Fruit fly (Drosophila melanogaster) whole organism, prepupa: ENCODE measurements around the gene syd.
A peak's percentile ranks its signal among the peaks of the same experiment; 100 is the strongest.

Source experiments
- Blimp-1 ChIP-seq: fragments of 200-800 bp; sonication (Bioruptor generic); optimal IDR thresholded peaks from 3 replicates; lab custom pipeline; 2017; ENCODE audit warnings: missing biosample characterization, missing genetic modification characterization, mild to moderate bottlenecking, moderate library complexity, missing genetic modification reagents
- CG10669 ChIP-seq: fragments of 200-800 bp; sonication (Bioruptor generic); optimal IDR thresholded peaks from 3 replicates; lab custom pipeline; 2018; ENCODE audit warnings: missing biosample characterization, mild to moderate bottlenecking, missing genetic modification characterization, moderate library complexity
- CG11294 ChIP-seq: fragments of 200-800 bp; sonication (Bioruptor generic); IDR thresholded peaks from 2 replicates; pipeline ENCODE4 v1.3.6; 2022; ENCODE audit warnings: missing biosample characterization, missing genetic modification characterization
- CG11902 ChIP-seq: fragments of 200-800 bp; sonication (Bioruptor generic); optimal IDR thresholded peaks from 3 replicates; lab custom pipeline; 2016; ENCODE audit warnings: missing biosample characterization, missing genetic modification characterization
- CG15336 ChIP-seq: fragments of 200-800 bp; sonication (Bioruptor generic); IDR thresholded peaks from 2 replicates; pipeline ENCODE4 v1.3.6; 2022; ENCODE audit warnings: missing biosample characterization, missing genetic modification characterization
- CG1621 ChIP-seq: fragments of 200-800 bp; sonication (Bioruptor generic); optimal IDR thresholded peaks from 3 replicates; lab custom pipeline; 2018; ENCODE audit warnings: missing biosample characterization, mild to moderate bottlenecking, missing genetic modification characterization
- CG16779 ChIP-seq: fragments of 200-800 bp; sonication (Bioruptor generic); optimal IDR thresholded peaks from 3 replicates; lab custom pipeline; 2017; ENCODE audit warnings: missing biosample characterization, mild to moderate bottlenecking, missing genetic modification characterization
- CG3032 ChIP-seq: fragments of 200-800 bp; optimal IDR thresholded peaks from 2 replicates; lab custom pipeline; 2019; ENCODE audit warnings: missing biosample characterization, mild to moderate bottlenecking, missing genetic modification characterization, moderate library complexity
- CG31627 ChIP-seq: fragments of 200-800 bp; sonication (Bioruptor generic); optimal IDR thresholded peaks from 3 replicates; lab custom pipeline; 2016; ENCODE audit warnings: missing biosample characterization, missing genetic modification characterization
- CG32006 ChIP-seq: fragments of 200-800 bp; sonication (Bioruptor generic); optimal IDR thresholded peaks from 3 replicates; lab custom pipeline; 2017; ENCODE audit warnings: missing biosample characterization, mild to moderate bottlenecking, missing genetic modification characterization
- CG34406 ChIP-seq: fragments of 200-800 bp; sonication (Bioruptor generic); optimal IDR thresholded peaks from 3 replicates; lab custom pipeline; 2016; ENCODE audit warnings: missing biosample characterization, missing genetic modification characterization
- CG3919 ChIP-seq: fragments of 200-800 bp; sonication (Bioruptor generic); optimal IDR thresholded peaks from 3 replicates; lab custom pipeline; 2016; ENCODE audit warnings: missing biosample characterization, missing genetic modification characterization
- CG4318 ChIP-seq: fragments of 200-800 bp; sonication (Bioruptor generic); optimal IDR thresholded peaks from 3 replicates; lab custom pipeline; 2017; ENCODE audit warnings: missing biosample characterization, mild to moderate bottlenecking, missing genetic modification characterization
- CG6163 ChIP-seq: fragments of 200-800 bp; sonication (Bioruptor generic); IDR thresholded peaks from 3 replicates; pipeline ENCODE4 v1.3.6; 2022; ENCODE audit warnings: missing biosample characterization, missing genetic modification characterization
- CG6792 ChIP-seq: fragments of 200-800 bp; sonication (Bioruptor generic); optimal IDR thresholded peaks from 3 replicates; lab custom pipeline; 2016; ENCODE audit warnings: missing biosample characterization, missing genetic modification characterization
- CG6808 ChIP-seq: fragments of 200-800 bp; sonication (Bioruptor generic); optimal IDR thresholded peaks from 3 replicates; lab custom pipeline; 2017; ENCODE audit warnings: missing biosample characterization, missing genetic modification characterization, mild to moderate bottlenecking, moderate library complexity, missing genetic modification reagents
- CG6854 ChIP-seq: fragments of 200-800 bp; sonication (Bioruptor generic); optimal IDR thresholded peaks from 2 replicates; lab custom pipeline; 2017; ENCODE audit warnings: missing biosample characterization, mild to moderate bottlenecking, missing genetic modification characterization
- CG7368 ChIP-seq: fragments of 200-800 bp; sonication (Bioruptor generic); optimal IDR thresholded peaks from 3 replicates; lab custom pipeline; 2016; ENCODE audit warnings: missing biosample characterization, missing genetic modification characterization
- CG8319 ChIP-seq: fragments of 200-800 bp; sonication (Bioruptor generic); optimal IDR thresholded peaks from 3 replicates; lab custom pipeline; 2016; ENCODE audit warnings: missing biosample characterization, missing genetic modification characterization
- CG8632 ChIP-seq: fragments of 200-800 bp; sonication (Bioruptor generic); optimal IDR thresholded peaks from 3 replicates; lab custom pipeline; 2016; ENCODE audit warnings: missing biosample characterization, missing genetic modification characterization
- CG9139 ChIP-seq: fragments of 200-800 bp; sonication (Bioruptor generic); optimal IDR thresholded peaks from 3 replicates; lab custom pipeline; 2017; ENCODE audit warnings: missing biosample characterization, mild to moderate bottlenecking, missing genetic modification characterization
- Eip78C ChIP-seq: fragments of 200-800 bp; sonication (Bioruptor generic); peaks from one replicate; lab custom pipeline; 2016; ENCODE audit warnings: missing biosample characterization, missing genetic modification characterization
- Eip93F ChIP-seq: fragments of 200-800 bp; sonication (Bioruptor generic); optimal IDR thresholded peaks from 2 replicates; lab custom pipeline; 2016; ENCODE audit warnings: missing biosample characterization, mild to moderate bottlenecking, missing genetic modification characterization
- Ets21C ChIP-seq: fragments of 200-800 bp; sonication (Bioruptor generic); optimal IDR thresholded peaks from 3 replicates; lab custom pipeline; 2016; ENCODE audit warnings: missing biosample characterization, missing genetic modification characterization
- Gug ChIP-seq: fragments of 200-800 bp; sonication (Bioruptor generic); IDR thresholded peaks from 2 replicates; pipeline ENCODE4 v1.3.6; 2022; ENCODE audit warnings: missing biosample characterization, missing genetic modification characterization
- Hr38 ChIP-seq: sonication (Bioruptor generic); optimal IDR thresholded peaks from 2 replicates; lab custom pipeline; 2016; ENCODE audit warnings: missing biosample characterization, missing genetic modification characterization
- Hr39 ChIP-seq: fragments of 200-800 bp; sonication (Bioruptor generic); optimal IDR thresholded peaks from 2 replicates; lab custom pipeline; 2016; ENCODE audit warnings: missing biosample characterization, missing genetic modification characterization
- Hr4 ChIP-seq: fragments of 200-800 bp; sonication (Bioruptor generic); optimal IDR thresholded peaks from 3 replicates; lab custom pipeline; 2016; ENCODE audit warnings: missing biosample characterization, missing genetic modification characterization
- Lpt ChIP-seq: fragments of 200-800 bp; sonication (Bioruptor generic); optimal IDR thresholded peaks from 3 replicates; lab custom pipeline; 2016; ENCODE audit warnings: missing biosample characterization, missing genetic modification characterization
- Met ChIP-seq: fragments of 200-800 bp; sonication (Bioruptor generic); optimal IDR thresholded peaks from 3 replicates; lab custom pipeline; 2016; ENCODE audit warnings: missing biosample characterization, missing genetic modification characterization
- OdsH ChIP-seq: fragments of 200-800 bp; sonication (Bioruptor generic); optimal IDR thresholded peaks from 3 replicates; lab custom pipeline; 2016; ENCODE audit warnings: missing biosample characterization, missing genetic modification characterization
- Sox102F ChIP-seq: fragments of 200-800 bp; sonication (Bioruptor generic); optimal IDR thresholded peaks from 2 replicates; lab custom pipeline; 2016; ENCODE audit warnings: missing biosample characterization, mild to moderate bottlenecking, missing genetic modification characterization
- Sox14 ChIP-seq: fragments of 200-800 bp; sonication (Bioruptor generic); optimal IDR thresholded peaks from 3 replicates; lab custom pipeline; 2016; ENCODE audit warnings: missing biosample characterization, missing genetic modification characterization
- Sox15 ChIP-seq: fragments of 200-800 bp; sonication (Bioruptor generic); optimal IDR thresholded peaks from 3 replicates; lab custom pipeline; 2016; ENCODE audit warnings: missing biosample characterization, missing genetic modification characterization
- acj6 ChIP-seq: fragments of 200-800 bp; sonication (Bioruptor generic); optimal IDR thresholded peaks from 3 replicates; lab custom pipeline; 2016; ENCODE audit warnings: missing biosample characterization, missing genetic modification characterization
- cyc ChIP-seq: fragments of 200-800 bp; sonication (Bioruptor generic); optimal IDR thresholded peaks from 3 replicates; lab custom pipeline; 2016; ENCODE audit warnings: missing biosample characterization, missing genetic modification characterization
- dac ChIP-seq: fragments of 200-800 bp; sonication (Bioruptor generic); optimal IDR thresholded peaks from 2 replicates; lab custom pipeline; 2017; ENCODE audit warnings: missing biosample characterization, mild to moderate bottlenecking, missing genetic modification characterization
- dsx ChIP-seq: fragments of 200-800 bp; optimal IDR thresholded peaks from 3 replicates; lab custom pipeline; 2019; ENCODE audit warnings: missing biosample characterization, mild to moderate bottlenecking, missing genetic modification characterization, moderate library complexity; ENCODE audit not compliant: poor library complexity, severe bottlenecking
- eg ChIP-seq: fragments of 200-800 bp; sonication (Bioruptor generic); IDR thresholded peaks from 3 replicates; pipeline ENCODE4 v1.3.6; 2022; ENCODE audit warnings: missing biosample characterization, missing genetic modification characterization
- fd85E ChIP-seq: fragments of 200-800 bp; sonication (Bioruptor generic); optimal IDR thresholded peaks from 3 replicates; lab custom pipeline; 2016; ENCODE audit warnings: missing biosample characterization, missing genetic modification characterization
- fkh ChIP-seq: fragments of 200-800 bp; sonication (Bioruptor generic); optimal IDR thresholded peaks from 3 replicates; lab custom pipeline; 2017; ENCODE audit warnings: missing biosample characterization, mild to moderate bottlenecking, missing genetic modification characterization, moderate library complexity
- lz ChIP-seq: fragments of 200-800 bp; sonication (Bioruptor generic); optimal IDR thresholded peaks from 3 replicates; lab custom pipeline; 2016; ENCODE audit warnings: missing biosample characterization, missing genetic modification characterization
- net ChIP-seq: fragments of 200-800 bp; sonication (Bioruptor generic); optimal IDR thresholded peaks from 3 replicates; lab custom pipeline; 2016; ENCODE audit warnings: missing biosample characterization, missing genetic modification characterization
- pdm3 ChIP-seq: fragments of 200-800 bp; sonication (Bioruptor generic); optimal IDR thresholded peaks from 3 replicates; lab custom pipeline; 2016; ENCODE audit warnings: missing biosample characterization, missing genetic modification characterization
- salr ChIP-seq, 2 experiments: fragments of 200-800 bp; sonication (Bioruptor generic); optimal IDR thresholded peaks; 3 replicates each; lab custom pipeline; 2016 to 2018; ENCODE audit warnings: missing biosample characterization in 2 of 2, missing genetic modification characterization in 2 of 2, mild to moderate bottlenecking in 1 of 2
- spab ChIP-seq: fragments of 200-800 bp; sonication (Bioruptor generic); optimal IDR thresholded peaks from 2 replicates; lab custom pipeline; 2017; ENCODE audit warnings: missing biosample characterization, mild to moderate bottlenecking, missing genetic modification characterization, missing genetic modification reagents
- svp ChIP-seq: fragments of 200-800 bp; sonication (Bioruptor generic); peaks from one replicate; lab custom pipeline; 2016; ENCODE audit warnings: missing biosample characterization, missing genetic modification characterization
- topi ChIP-seq: fragments of 200-800 bp; sonication (Bioruptor generic); optimal IDR thresholded peaks from 3 replicates; lab custom pipeline; 2016; ENCODE audit warnings: missing biosample characterization, missing genetic modification characterization
- vri ChIP-seq: fragments of 200-800 bp; sonication (Bioruptor generic); optimal IDR thresholded peaks from 3 replicates; lab custom pipeline; 2016; ENCODE audit warnings: missing biosample characterization, mild to moderate bottlenecking, missing genetic modification characterization

Gene syd

DNA sequence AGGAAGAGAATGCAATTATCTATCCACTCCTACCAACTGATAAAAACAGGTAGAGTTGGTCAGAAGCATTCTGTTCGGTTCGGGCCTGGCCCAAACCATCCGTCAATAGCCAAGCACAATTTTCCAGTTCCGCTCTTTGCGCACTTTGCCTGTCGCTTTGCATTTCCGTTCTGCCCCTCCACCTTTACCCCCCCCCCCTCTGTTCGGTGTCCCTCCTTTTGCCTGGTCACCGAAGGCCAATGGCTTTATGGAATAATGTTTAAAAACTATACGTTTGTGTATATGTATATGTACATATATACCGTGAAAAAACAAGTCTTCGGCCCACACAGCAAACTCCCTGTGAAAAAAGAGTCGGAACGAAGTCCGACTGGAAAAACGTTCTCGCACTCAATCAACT, 54.8 kb downstream of the syd start:
- no peak for TF ChIP-seq CG32006 (GFP tag; lab: Kevin White, UChicago)
- TF ChIP-seq Gug (GFP tag; lab: Robert Waterston, UW): no peak
- no peak for TF ChIP-seq CG3032 (tag; lab: Kevin White, UChicago)
- TF ChIP-seq CG11294: no peak
- TF ChIP-seq CG6854: no peak
- no peak for TF ChIP-seq spab (GFP tag; lab: Kevin White, UChicago)
- no peak for TF ChIP-seq CG9139 (GFP tag; lab: Kevin White, UChicago)
- no peak for TF ChIP-seq CG31627 (GFP tag; lab: Kevin White, UChicago)
- TF ChIP-seq CG6163 (GFP tag; lab: Robert Waterston, UW): no peak
- no peak for TF ChIP-seq Eip93F (GFP tag; lab: Kevin White, UChicago)
- TF ChIP-seq CG8319 (GFP tag; lab: Kevin White, UChicago): no peak
- TF ChIP-seq lz: no peak
- TF ChIP-seq vri: no peak
- TF ChIP-seq, all 60 proteins: peak for 0

DNA sequence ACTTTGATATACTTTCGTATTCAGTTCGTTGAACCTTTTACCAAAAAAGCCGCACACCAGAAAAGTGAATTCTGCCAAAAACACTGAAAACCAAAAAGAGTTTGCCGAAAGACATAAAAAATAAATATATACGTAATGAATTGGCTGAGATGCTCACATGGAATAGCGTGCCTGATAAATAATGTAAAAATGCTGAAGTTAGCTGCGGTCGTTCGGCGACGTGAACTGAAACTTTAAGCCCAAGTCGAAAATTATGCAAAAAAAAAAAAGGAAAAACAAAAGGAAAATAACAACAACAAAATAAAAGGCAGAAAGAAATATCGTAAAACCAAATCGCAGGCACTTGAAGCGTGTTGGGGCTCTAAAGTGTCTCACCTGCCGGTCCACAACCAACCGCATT, 56.3 kb downstream of the syd start:
- TF ChIP-seq Eip78C (GFP tag; lab: Kevin White, UChicago) (peak; percentile 44), svp (GFP tag; lab: Kevin White, UChicago) (peak; percentile 58), Blimp-1 (GFP tag; lab: Kevin White, UChicago) (no peak)

DNA sequence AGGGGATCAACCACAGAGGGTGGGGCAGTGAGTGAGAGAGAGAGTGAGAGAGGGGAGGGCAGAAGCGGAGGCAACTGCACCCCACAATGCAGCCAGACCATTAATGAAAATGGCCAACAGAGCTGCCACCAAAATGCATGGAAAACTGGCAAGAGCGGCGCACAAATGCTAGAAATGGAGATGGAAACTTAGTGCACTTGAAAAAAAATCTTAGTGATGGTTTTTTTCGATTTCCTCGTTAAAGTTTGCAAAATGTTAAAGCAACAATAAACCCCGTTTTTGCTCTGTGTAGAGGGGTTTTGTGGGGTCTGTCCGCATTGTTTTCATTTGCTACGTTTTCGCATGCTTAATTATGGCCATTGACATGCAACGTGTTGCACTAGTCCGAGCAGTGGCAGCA, 58.5 kb downstream of the syd start:
- no peak for TF ChIP-seq Hr38
- no peak for TF ChIP-seq fd85E (GFP tag; lab: Kevin White, UChicago)
- no peak for TF ChIP-seq fkh (GFP tag; lab: Kevin White, UChicago)
- no peak for TF ChIP-seq Blimp-1 (GFP tag; lab: Kevin White, UChicago)
- no peak for TF ChIP-seq Eip93F (GFP tag; lab: Kevin White, UChicago)
- TF ChIP-seq CG8632 (GFP tag; lab: Kevin White, UChicago): no peak
- no peak for TF ChIP-seq OdsH (GFP tag; lab: Kevin White, UChicago)
- TF ChIP-seq CG6792: no peak
- TF ChIP-seq CG16779 (tag; lab: Kevin White, UChicago): no peak
- TF ChIP-seq CG1621 (tag; lab: Kevin White, UChicago): no peak
- no peak for TF ChIP-seq cyc (GFP tag; lab: Kevin White, UChicago)
- peak; percentile 24 for TF ChIP-seq CG3919 (GFP tag; lab: Kevin White, UChicago)
- no peak for TF ChIP-seq Met (GFP tag; lab: Kevin White, UChicago)
- TF ChIP-seq CG32006 (GFP tag; lab: Kevin White, UChicago): peak; percentile 65
- TF ChIP-seq CG10669 (GFP tag; lab: Kevin White, UChicago): no peak
- TF ChIP-seq Sox15: no peak
- peak; percentile 54; the same call in 2 of the 3 replicates for TF ChIP-seq eg (GFP tag; lab: Robert Waterston, UW)
- TF ChIP-seq CG34406 (GFP tag; lab: Kevin White, UChicago): no peak
- TF ChIP-seq dac (GFP tag; lab: Kevin White, UChicago): peak; percentile 26
- TF ChIP-seq Hr4: peak; percentile 71
- TF ChIP-seq CG4318 (GFP tag; lab: Kevin White, UChicago): peak; percentile 3
- TF ChIP-seq Ets21C: no peak
- peak; percentile 55 for TF ChIP-seq CG15336
- no peak for TF ChIP-seq spab (GFP tag; lab: Kevin White, UChicago)
- no peak for TF ChIP-seq vri
- TF ChIP-seq pdm3 (GFP tag; lab: Kevin White, UChicago): no peak
- TF ChIP-seq topi: no peak
- TF ChIP-seq Gug (GFP tag; lab: Robert Waterston, UW): 0 out of 2 replicates have a peak, but pooled peaks have one; percentile 19
- TF ChIP-seq salr (GFP tag; optimal IDR thresholded peaks at IDR 0.05; lab: Kevin White, UChicago): peak in 1 of 2 experiments; percentile 18
- TF ChIP-seq Hr39 (GFP tag; lab: Kevin White, UChicago): no peak
- TF ChIP-seq dsx: no peak
- peak; percentile 2 for TF ChIP-seq acj6 (GFP tag; lab: Kevin White, UChicago)
- TF ChIP-seq net (GFP tag; lab: Kevin White, UChicago): peak; percentile 18
- no peak for TF ChIP-seq CG6854
- peak; percentile 1 for TF ChIP-seq CG7368 (GFP tag; lab: Kevin White, UChicago)
- no peak for TF ChIP-seq CG6808
- no peak for TF ChIP-seq CG11902 (GFP tag; lab: Kevin White, UChicago)
- TF ChIP-seq Sox102F (GFP tag; lab: Kevin White, UChicago): no peak
- TF ChIP-seq Sox14 (GFP tag; lab: Kevin White, UChicago): no peak
- peak; percentile 31 for TF ChIP-seq Lpt
